Fruit fly (Drosophila melanogaster) whole organism, embryonic: Measurements from ENCODE around the gene Fcp3C.

Experiments
- Adf1 ChIP-seq: fragments of 200-800 bp; sonication (Bioruptor generic); IDR thresholded peaks from 2 replicates; pipeline ENCODE4 v1.3.6; 2022; ENCODE audit warnings: missing biosample characterization, missing genetic modification characterization
- Blimp-1 ChIP-seq: fragments of 200-800 bp; sonication (Bioruptor generic); optimal IDR thresholded peaks from 3 replicates; lab custom pipeline; 2018; ENCODE audit warnings: missing biosample characterization, missing genetic modification characterization, mild to moderate bottlenecking, moderate library complexity, missing genetic modification reagents
- CG12104 ChIP-seq: fragments of 200-800 bp; sonication (Bioruptor generic); optimal IDR thresholded peaks from 3 replicates; lab custom pipeline; 2016; ENCODE audit warnings: missing biosample characterization, missing genetic modification characterization
- CG14667 ChIP-seq: fragments of 200-800 bp; sonication (Bioruptor generic); IDR thresholded peaks from 2 replicates; pipeline ENCODE4 v1.3.6; 2022; ENCODE audit warnings: missing biosample characterization, missing genetic modification characterization
- CG1529 ChIP-seq: fragments of 200-800 bp; sonication (Bioruptor generic); optimal IDR thresholded peaks from 3 replicates; lab custom pipeline; 2018; ENCODE audit warnings: missing biosample characterization, missing genetic modification characterization
- CG16813 ChIP-seq: fragments of 200-800 bp; sonication (Bioruptor generic); IDR thresholded peaks from 3 replicates; pipeline ENCODE4 v1.3.6; 2022; ENCODE audit warnings: missing biosample characterization, missing genetic modification characterization; ENCODE audit not compliant: partially characterized antibody
- CG16815 ChIP-seq: fragments of 200-800 bp; sonication (Bioruptor generic); optimal IDR thresholded peaks from 3 replicates; lab custom pipeline; 2017; ENCODE audit warnings: missing biosample characterization, mild to moderate bottlenecking, missing genetic modification characterization
- CG17361 ChIP-seq: fragments of 200-800 bp; sonication (Bioruptor generic); IDR thresholded peaks from 3 replicates; pipeline ENCODE4 v1.3.6; 2022; ENCODE audit warnings: missing biosample characterization, missing genetic modification characterization
- CG2889 ChIP-seq: fragments of 200-800 bp; sonication (Bioruptor generic); IDR thresholded peaks from 3 replicates; pipeline ENCODE4 v1.3.6; 2022; ENCODE audit warnings: missing biosample characterization, missing genetic modification characterization
- CG30020 ChIP-seq: fragments of 200-800 bp; optimal IDR thresholded peaks from 2 replicates; lab custom pipeline; 2019; ENCODE audit warnings: missing biosample characterization, mild to moderate bottlenecking, missing genetic modification characterization, moderate library complexity
- CG30403 ChIP-seq: fragments of 200-800 bp; sonication (Bioruptor generic); optimal IDR thresholded peaks from 3 replicates; lab custom pipeline; 2016; ENCODE audit warnings: missing biosample characterization, missing genetic modification characterization
- CG32772 ChIP-seq: fragments of 200-800 bp; sonication (Bioruptor generic); IDR thresholded peaks from 2 replicates; pipeline ENCODE4 v1.3.6; 2022; ENCODE audit warnings: missing biosample characterization, missing genetic modification characterization
- CG3407 ChIP-seq: fragments of 200-800 bp; sonication (Bioruptor generic); optimal IDR thresholded peaks from 2 replicates; lab custom pipeline; 2018; ENCODE audit warnings: missing biosample characterization, mild to moderate bottlenecking, missing genetic modification characterization
- CG3838 ChIP-seq: fragments of 200-800 bp; sonication (Bioruptor generic); optimal IDR thresholded peaks from 3 replicates; lab custom pipeline; 2016; ENCODE audit warnings: missing biosample characterization, missing genetic modification characterization
- CG4360 ChIP-seq: fragments of 200-800 bp; sonication (Bioruptor generic); IDR thresholded peaks from 2 replicates; pipeline ENCODE4 v1.3.6; 2022; ENCODE audit warnings: missing biosample characterization, missing genetic modification characterization
- CG5245 ChIP-seq: fragments of 200-800 bp; sonication (Bioruptor generic); optimal IDR thresholded peaks from 3 replicates; lab custom pipeline; 2016; ENCODE audit warnings: missing biosample characterization, missing genetic modification characterization
- CG6254 ChIP-seq: fragments of 200-800 bp; sonication (Bioruptor generic); optimal IDR thresholded peaks from 3 replicates; lab custom pipeline; 2017; ENCODE audit warnings: mild to moderate bottlenecking, missing biosample characterization, missing genetic modification reagents, missing genetic modification characterization
- CG7928 ChIP-seq: fragments of 200-800 bp; sonication (Bioruptor generic); optimal IDR thresholded peaks from 2 replicates; lab custom pipeline; 2017; ENCODE audit warnings: missing biosample characterization, mild to moderate bottlenecking, missing genetic modification characterization
- CG8924 ChIP-seq: fragments of 200-800 bp; optimal IDR thresholded peaks from 3 replicates; lab custom pipeline; 2019; ENCODE audit warnings: missing biosample characterization, mild to moderate bottlenecking, missing genetic modification characterization, moderate library complexity
- Dip3 ChIP-seq: fragments of 200-800 bp; sonication (Bioruptor generic); optimal IDR thresholded peaks from 3 replicates; lab custom pipeline; 2016; ENCODE audit warnings: missing biosample characterization, missing genetic modification characterization
- Drgx ChIP-seq: fragments of 200-800 bp; sonication (Bioruptor generic); IDR thresholded peaks from 2 replicates; pipeline ENCODE4 v1.3.6; 2022; ENCODE audit warnings: missing biosample characterization, missing genetic modification characterization
- E2f1 ChIP-seq: fragments of 200-800 bp; sonication (Bioruptor generic); IDR thresholded peaks from 2 replicates; pipeline ENCODE4 v1.3.6; 2022; ENCODE audit warnings: missing biosample characterization, missing genetic modification characterization
- Fer2 ChIP-seq: fragments of 200-800 bp; sonication (Bioruptor generic); optimal IDR thresholded peaks from 2 replicates; lab custom pipeline; 2018; ENCODE audit warnings: missing biosample characterization, mild to moderate bottlenecking, missing genetic modification characterization, moderate library complexity
- GATAe ChIP-seq: fragments of 200-800 bp; sonication (Bioruptor generic); conservative IDR thresholded peaks from 2 replicates; pipeline ENCODE4 v1.3.6; 2022; ENCODE audit warnings: missing biosample characterization, missing genetic modification characterization
- HmgD ChIP-seq: fragments of 200-800 bp; sonication (Bioruptor generic); optimal IDR thresholded peaks from 3 replicates; lab custom pipeline; 2016; ENCODE audit warnings: missing biosample characterization, missing genetic modification characterization
- Hr39 ChIP-seq: fragments of >200 bp; optimal IDR thresholded peaks from 2 replicates; lab custom pipeline; 2017
- Hr51 ChIP-seq, 2 experiments: fragments of 200-800 bp; sonication (Bioruptor generic); optimal IDR thresholded peaks; 2 replicates in 1 of 2; 3 replicates in 1 of 2; lab custom pipeline; 2016 to 2018; ENCODE audit warnings: missing biosample characterization in 2 of 2, missing genetic modification characterization in 2 of 2, mild to moderate bottlenecking in 1 of 2, moderate library complexity in 1 of 2
- Jarid2 ChIP-seq: fragments of 200-800 bp; sonication (Bioruptor generic); optimal IDR thresholded peaks from 3 replicates; lab custom pipeline; 2017; ENCODE audit warnings: mild to moderate bottlenecking, missing biosample characterization, missing genetic modification reagents, missing genetic modification characterization
- Nf-YC ChIP-seq: fragments of 200-800 bp; optimal IDR thresholded peaks from 3 replicates; lab custom pipeline; 2019; ENCODE audit warnings: missing biosample characterization, mild to moderate bottlenecking, missing genetic modification characterization, moderate library complexity
- Six4 ChIP-seq: fragments of 200-800 bp; sonication (Bioruptor generic); optimal IDR thresholded peaks from 2 replicates; lab custom pipeline; 2016; ENCODE audit warnings: missing biosample characterization, missing genetic modification characterization
- Sry-δ ChIP-seq: fragments of 200-800 bp; sonication (Bioruptor generic); optimal IDR thresholded peaks from 2 replicates; lab custom pipeline; 2016; ENCODE audit warnings: missing biosample characterization, missing genetic modification characterization
- ash1 ChIP-seq: fragments of 200-800 bp; sonication (Bioruptor generic); optimal IDR thresholded peaks from 2 replicates; lab custom pipeline; 2018; ENCODE audit warnings: missing biosample characterization, mild to moderate bottlenecking, missing genetic modification characterization
- br ChIP-seq: fragments of >200 bp; optimal IDR thresholded peaks from 2 replicates; lab custom pipeline; 2017
- cato ChIP-seq: fragments of 200-800 bp; sonication (Bioruptor generic); optimal IDR thresholded peaks from 2 replicates; lab custom pipeline; 2016; ENCODE audit warnings: missing biosample characterization, missing genetic modification characterization, borderline replicate concordance
- chinmo ChIP-seq: fragments of 200-800 bp; sonication (Bioruptor generic); IDR thresholded peaks from 4 replicates; pipeline ENCODE4 v1.3.6; 2022; ENCODE audit warnings: missing biosample characterization, missing genetic modification characterization; ENCODE audit not compliant: partially characterized antibody
- crc ChIP-seq: fragments of 200-800 bp; sonication (Bioruptor generic); optimal IDR thresholded peaks from 2 replicates; lab custom pipeline; 2016; ENCODE audit warnings: missing biosample characterization, missing genetic modification characterization
- dmrt99B ChIP-seq: fragments of 200-800 bp; sonication (Bioruptor generic); optimal IDR thresholded peaks from 2 replicates; lab custom pipeline; 2018; ENCODE audit warnings: missing biosample characterization, mild to moderate bottlenecking, missing genetic modification characterization, moderate library complexity
- onecut ChIP-seq: fragments of 200-800 bp; sonication (Bioruptor generic); IDR thresholded peaks from 2 replicates; pipeline ENCODE4 v1.3.6; 2022; ENCODE audit warnings: missing biosample characterization, missing genetic modification characterization
- org-1 ChIP-seq: fragments of 200-800 bp; sonication (Bioruptor generic); optimal IDR thresholded peaks from 2 replicates; lab custom pipeline; 2017; ENCODE audit warnings: missing biosample characterization, missing genetic modification characterization
- prd ChIP-seq, 3 experiments: fragments of >200 bp in 2 of 3; fragments of 200-800 bp in 1 of 3; sonication (Bioruptor generic) in 1 of 3; optimal IDR thresholded peaks in 2 of 3; IDR thresholded peaks in 1 of 3; 2 replicates in 2 of 3; 3 replicates in 1 of 3; pipeline versions ENCODE4 v1.3.6 to Lab custom; 2017 to 2022; ENCODE audit warnings: missing biosample characterization in 1 of 3, missing genetic modification characterization in 1 of 3
- slp2 ChIP-seq: fragments of 200-800 bp; sonication (Bioruptor generic); optimal IDR thresholded peaks from 2 replicates; lab custom pipeline; 2016; ENCODE audit warnings: missing biosample characterization, missing genetic modification characterization
- stc ChIP-seq: fragments of 200-800 bp; sonication (Bioruptor generic); IDR thresholded peaks from 2 replicates; pipeline ENCODE4 v1.3.6; 2022; ENCODE audit warnings: missing biosample characterization, missing genetic modification characterization
- tgo ChIP-seq: fragments of 200-800 bp; sonication (Bioruptor generic); IDR thresholded peaks from 3 replicates; pipeline ENCODE4 v1.3.6; 2022; ENCODE audit warnings: missing biosample characterization, missing genetic modification characterization
- tio ChIP-seq: fragments of 200-800 bp; sonication (Bioruptor generic); optimal IDR thresholded peaks from 2 replicates; lab custom pipeline; 2017; ENCODE audit warnings: missing biosample characterization, missing genetic modification characterization, inconsistent platforms
- twi ChIP-seq: fragments of 200-800 bp; optimal IDR thresholded peaks from 2 replicates; lab custom pipeline; 2019; ENCODE audit warnings: missing biosample characterization, mild to moderate bottlenecking, missing genetic modification characterization, moderate library complexity
- vnd ChIP-seq: fragments of 200-800 bp; sonication (Bioruptor generic); IDR thresholded peaks from 3 replicates; pipeline ENCODE4 v1.3.6; 2022; ENCODE audit warnings: missing biosample characterization, missing genetic modification characterization; ENCODE audit not compliant: partially characterized antibody
- wek ChIP-seq: fragments of 200-800 bp; sonication (Bioruptor generic); optimal IDR thresholded peaks from 3 replicates; lab custom pipeline; 2018; ENCODE audit warnings: missing biosample characterization, mild to moderate bottlenecking, missing genetic modification characterization, moderate library complexity
- z ChIP-seq: fragments of 200-800 bp; sonication (Bioruptor generic); IDR thresholded peaks from 3 replicates; pipeline ENCODE4 v1.3.6; 2022; ENCODE audit warnings: missing biosample characterization, missing genetic modification characterization

Gene Fcp3C

DNA sequence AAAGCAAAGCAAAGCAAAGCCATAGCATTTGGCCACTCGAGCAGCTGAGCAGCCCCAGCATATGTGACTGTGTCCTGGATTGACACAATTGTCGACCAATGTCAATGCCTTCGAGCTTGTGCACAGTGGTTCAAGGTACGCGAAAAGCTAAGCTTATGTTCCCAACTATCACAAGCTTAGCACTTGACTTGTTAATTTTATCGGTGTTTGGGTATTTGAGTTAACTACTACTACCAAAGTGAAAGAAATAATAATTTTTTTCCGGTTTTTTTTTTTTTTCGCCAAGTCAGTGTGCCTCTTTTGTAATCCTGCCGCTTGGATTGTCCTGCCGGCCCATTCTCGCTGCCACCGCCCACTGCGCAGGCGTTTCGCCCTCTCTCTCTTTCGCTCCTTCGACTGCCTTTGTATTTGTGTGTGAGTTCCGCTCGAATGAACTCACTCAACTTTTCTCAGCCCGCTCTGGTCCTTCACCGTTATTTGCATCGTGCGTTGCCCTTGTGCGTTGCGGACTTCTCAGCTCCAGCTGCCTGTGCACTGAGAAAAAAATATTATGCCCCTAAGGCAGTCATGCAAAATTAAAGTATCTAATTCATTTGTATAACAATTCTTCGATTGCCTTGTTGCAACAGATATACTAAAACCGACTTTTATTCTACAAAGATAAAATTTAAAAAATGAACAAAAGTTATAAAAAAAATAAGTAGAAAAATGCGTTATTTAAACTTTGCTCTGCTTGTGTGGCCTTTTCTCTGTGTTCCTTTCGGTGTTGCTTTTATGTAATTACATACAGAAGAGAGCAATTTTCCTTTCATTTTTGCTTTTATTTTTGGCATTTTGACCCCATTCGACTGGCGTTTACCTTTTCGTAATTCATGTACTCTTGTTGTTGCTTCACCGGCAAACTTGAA, 31.9 kb upstream of the Fcp3C start (continued):
- no peak for TF ChIP-seq vnd (GFP tag; lab: Robert Waterston, UW)
- TF ChIP-seq wek (GFP tag; lab: Kevin White, UChicago), result peak; percentile 17
- TF ChIP-seq CG3838 (GFP tag; lab: Kevin White, UChicago), result no peak
- TF ChIP-seq CG3407, result peak; percentile 7
- TF ChIP-seq Fer2, result no peak
- peak; percentile 43 for TF ChIP-seq CG8924 (tag; lab: Kevin White, UChicago)
- TF ChIP-seq CG2889 (GFP tag; lab: Robert Waterston, UW), result peak; percentile 55; the same call in 1 of the 3 replicates
- peak; percentile 4 for TF ChIP-seq CG16815 (GFP tag; lab: Kevin White, UChicago)
- no peak for TF ChIP-seq twi
- TF ChIP-seq E2f1 (GFP tag; lab: Robert Waterston, UW), result peak; percentile 73
- no peak for TF ChIP-seq ash1
- peak; percentile 50 for TF ChIP-seq Six4
- TF ChIP-seq Blimp-1, result peak; percentile 58
- 0 out of 2 replicates have a peak, but pooled peaks have one; percentile 11 for TF ChIP-seq GATAe
- TF ChIP-seq br (lab: Kevin White, UChicago), result no peak
- TF ChIP-seq crc, result peak; percentile 43
- peak; percentile 1 for TF ChIP-seq CG1529 (GFP tag; lab: Kevin White, UChicago)
- no peak for TF ChIP-seq Nf-YC (tag; lab: Kevin White, UChicago)
- TF ChIP-seq Hr39 (lab: Kevin White, UChicago), result no peak
- peak; percentile 61 for TF ChIP-seq tgo (GFP tag; lab: Robert Waterston, UW)
- peak; percentile 78 for TF ChIP-seq dmrt99B (tag; lab: Kevin White, UChicago)
- TF ChIP-seq CG6254 (GFP tag; lab: Kevin White, UChicago), result peak; percentile 32
- peak; percentile 72 for TF ChIP-seq stc (GFP tag; lab: Robert Waterston, UW)
- peak; percentile 32 for TF ChIP-seq tio
- peak; percentile 47; the same call in 1 of the 2 replicates for TF ChIP-seq CG14667 (GFP tag; lab: Robert Waterston, UW)
- TF ChIP-seq HmgD (GFP tag; lab: Kevin White, UChicago), result peak; percentile 19
- TF ChIP-seq slp2, result peak; percentile 43
- 0 out of 3 replicates have a peak, but pooled peaks have one; percentile 26 for TF ChIP-seq CG17361 (GFP tag; lab: Robert Waterston, UW)
- TF ChIP-seq CG30020, result no peak
- peak; percentile 55 for TF ChIP-seq CG30403 (GFP tag; lab: Kevin White, UChicago)
- TF ChIP-seq CG5245, result peak; percentile 45
- peak; percentile 3 for TF ChIP-seq Sry-δ (GFP tag; lab: Kevin White, UChicago)
- TF ChIP-seq prd (optimal IDR thresholded peaks at IDR 0.05; lab: Kevin White, UChicago), result no peak
- peak; percentile 68 for TF ChIP-seq prd (GFP tag; IDR thresholded peaks at IDR 0.05; lab: Robert Waterston, UW)
- peak; percentile 87 for TF ChIP-seq z (GFP tag; lab: Robert Waterston, UW)
- TF ChIP-seq CG16813 (GFP tag; lab: Robert Waterston, UW), result no peak
- no peak for TF ChIP-seq Jarid2 (GFP tag; lab: Kevin White, UChicago)
- TF ChIP-seq cato (GFP tag; lab: Kevin White, UChicago), result no peak
- peak; percentile 55 for TF ChIP-seq Dip3 (GFP tag; lab: Kevin White, UChicago)
- TF ChIP-seq CG12104 (GFP tag; lab: Kevin White, UChicago), result no peak
- 0 out of 2 replicates have a peak, but pooled peaks have one; percentile 21 for TF ChIP-seq Adf1 (GFP tag; lab: Robert Waterston, UW)
- peak; percentile 79 for TF ChIP-seq onecut (GFP tag; lab: Robert Waterston, UW)
- TF ChIP-seq chinmo (GFP tag; lab: Robert Waterston, UW), result 0 out of 4 replicates have a peak, but pooled peaks have one; percentile 27
- TF ChIP-seq CG7928 (GFP tag; lab: Kevin White, UChicago), result no peak
- TF ChIP-seq Hr51 (GFP tag; optimal IDR thresholded peaks at IDR 0.05; lab: Kevin White, UChicago), result peak; percentile 52 to 66
- TF ChIP-seq CG4360 (GFP tag; lab: Robert Waterston, UW), result no peak
- TF ChIP-seq CG32772, result peak; percentile 77
- TF ChIP-seq org-1 (GFP tag; lab: Kevin White, UChicago), result peak; percentile 40
- peak; percentile 53 for TF ChIP-seq Drgx (GFP tag; lab: Robert Waterston, UW)
